Worm (Caenorhabditis elegans): ENCODE results near the gene npr-15.

DNA sequence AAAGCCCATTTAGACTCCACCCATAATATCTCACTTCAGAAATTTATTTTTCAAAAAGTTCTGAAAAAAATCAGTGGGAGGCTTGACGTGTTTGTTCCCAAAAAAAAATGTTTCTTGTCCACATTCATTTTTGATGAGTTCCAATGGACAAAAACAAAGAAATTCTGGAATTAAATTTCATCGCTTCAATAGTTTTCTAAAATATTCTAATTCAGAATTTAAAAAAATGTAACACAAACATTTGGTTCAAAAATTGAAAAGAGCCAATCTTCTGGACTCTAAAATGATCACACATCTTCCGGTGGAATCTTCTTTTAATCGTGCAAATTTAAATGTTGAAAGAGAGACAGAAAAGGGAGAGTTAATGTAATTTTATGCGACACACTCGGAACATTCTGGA lies 2.0 kb downstream of the npr-15 start:
- TF ChIP-seq F37B4.10 (GFP tag; IDR thresholded peaks at IDR 0.05) (no peak), ceh-40 (GFP tag; IDR thresholded peaks at IDR 0.05) (no peak), somi-1 (GFP tag; optimal IDR thresholded peaks at IDR 0.05) (no peak), F33H1.4 (GFP tag; IDR thresholded peaks at IDR 0.05) (no peak), atf-7 (tag; optimal IDR thresholded peaks at IDR 0.05) (no peak), rec-8 (tag; optimal IDR thresholded peaks at IDR 0.05) (no peak), ztf-6 (GFP tag; IDR thresholded peaks at IDR 0.05) (no peak)

Measured in whole organism, young adult.